Fruit fly (Drosophila melanogaster) whole organism, embryonic: Measurements from ENCODE around the gene CG15506.

Experiments used
- CG10979 ChIP-seq: fragments of 200-800 bp; sonication (Bioruptor generic); optimal IDR thresholded peaks from 2 replicates; lab custom pipeline; 2018; ENCODE audit warnings: missing biosample characterization, mild to moderate bottlenecking, missing genetic modification characterization, moderate library complexity
- CG11504 ChIP-seq: fragments of 200-800 bp; sonication (Bioruptor generic); optimal IDR thresholded peaks from 3 replicates; lab custom pipeline; 2019; ENCODE audit warnings: missing biosample characterization, mild to moderate bottlenecking, missing genetic modification characterization, moderate library complexity
- CG12155 ChIP-seq: fragments of 200-800 bp; sonication (Bioruptor generic); optimal IDR thresholded peaks from 3 replicates; lab custom pipeline; 2016; ENCODE audit warnings: missing biosample characterization, missing genetic modification characterization
- CG13296 ChIP-seq: fragments of 200-800 bp; sonication (Bioruptor generic); optimal IDR thresholded peaks from 3 replicates; lab custom pipeline; 2018; ENCODE audit warnings: missing biosample characterization, mild to moderate bottlenecking, missing genetic modification characterization
- CG1602 ChIP-seq: fragments of 200-800 bp; sonication (Bioruptor generic); optimal IDR thresholded peaks from 3 replicates; lab custom pipeline; 2016; ENCODE audit warnings: missing biosample characterization, missing genetic modification characterization
- CG1647 ChIP-seq: fragments of 200-800 bp; sonication (Bioruptor generic); optimal IDR thresholded peaks from 3 replicates; lab custom pipeline; 2016; ENCODE audit warnings: missing biosample characterization, missing genetic modification characterization
- CG17359 ChIP-seq: fragments of 200-800 bp; sonication (Bioruptor generic); optimal IDR thresholded peaks from 3 replicates; lab custom pipeline; 2018; ENCODE audit warnings: missing biosample characterization, mild to moderate bottlenecking, missing genetic modification characterization, moderate library complexity
- CG2120 ChIP-seq: fragments of 200-800 bp; sonication (Bioruptor generic); optimal IDR thresholded peaks from 3 replicates; lab custom pipeline; 2016; ENCODE audit warnings: missing biosample characterization, missing genetic modification characterization
- CG31224 ChIP-seq: fragments of 200-800 bp; sonication (Bioruptor generic); IDR thresholded peaks from 2 replicates; pipeline ENCODE4 v1.3.6; 2022; ENCODE audit warnings: missing biosample characterization, missing genetic modification characterization
- CG31441 ChIP-seq: fragments of 200-800 bp; sonication (Bioruptor generic); IDR thresholded peaks from 2 replicates; pipeline ENCODE4 v1.3.6; 2022; ENCODE audit warnings: missing biosample characterization, missing genetic modification characterization
- CG3838 ChIP-seq: fragments of 200-800 bp; sonication (Bioruptor generic); optimal IDR thresholded peaks from 3 replicates; lab custom pipeline; 2016; ENCODE audit warnings: missing biosample characterization, missing genetic modification characterization
- CG6813 ChIP-seq: fragments of 200-800 bp; sonication (Bioruptor generic); optimal IDR thresholded peaks from 2 replicates; lab custom pipeline; 2017; ENCODE audit warnings: missing biosample characterization, missing genetic modification characterization, mild to moderate bottlenecking, moderate library complexity, missing genetic modification reagents
- CG7357 ChIP-seq: fragments of 200-800 bp; sonication (Bioruptor generic); IDR thresholded peaks from 3 replicates; pipeline ENCODE4 v1.3.6; 2022; ENCODE audit warnings: missing biosample characterization, missing genetic modification characterization
- CG8281 ChIP-seq: fragments of 200-800 bp; sonication (Bioruptor generic); optimal IDR thresholded peaks from 2 replicates; lab custom pipeline; 2018; ENCODE audit warnings: missing biosample characterization, mild to moderate bottlenecking, missing genetic modification characterization, moderate library complexity
- CG8388 ChIP-seq: fragments of 200-800 bp; sonication (Bioruptor generic); optimal IDR thresholded peaks from 2 replicates; lab custom pipeline; 2019; ENCODE audit warnings: missing biosample characterization, mild to moderate bottlenecking, missing genetic modification characterization, moderate library complexity
- CG8924 ChIP-seq: fragments of 200-800 bp; optimal IDR thresholded peaks from 3 replicates; lab custom pipeline; 2019; ENCODE audit warnings: missing biosample characterization, mild to moderate bottlenecking, missing genetic modification characterization, moderate library complexity
- CG9797 ChIP-seq: fragments of 200-800 bp; sonication (Bioruptor generic); optimal IDR thresholded peaks from 3 replicates; lab custom pipeline; 2018; ENCODE audit warnings: missing biosample characterization, mild to moderate bottlenecking, missing genetic modification characterization
- CG9932 ChIP-seq: fragments of 200-800 bp; sonication (Bioruptor generic); IDR thresholded peaks from 2 replicates; pipeline ENCODE4 v1.3.6; 2022; ENCODE audit warnings: missing biosample characterization, missing genetic modification characterization
- Chrac-16 ChIP-seq: fragments of 200-800 bp; sonication (Bioruptor generic); optimal IDR thresholded peaks from 3 replicates; lab custom pipeline; 2016; ENCODE audit warnings: missing biosample characterization, missing genetic modification characterization
- CoRest ChIP-seq: fragments of 200-800 bp; sonication (Bioruptor generic); optimal IDR thresholded peaks from 3 replicates; lab custom pipeline; 2018; ENCODE audit warnings: missing biosample characterization, mild to moderate bottlenecking, missing genetic modification characterization, moderate library complexity
- D19A ChIP-seq: fragments of 200-800 bp; optimal IDR thresholded peaks from 3 replicates; lab custom pipeline; 2019; ENCODE audit warnings: missing biosample characterization, mild to moderate bottlenecking, missing genetic modification characterization, moderate library complexity
- Fer3 ChIP-seq: fragments of 200-800 bp; sonication (Bioruptor generic); optimal IDR thresholded peaks from 2 replicates; lab custom pipeline; 2018; ENCODE audit warnings: missing biosample characterization, mild to moderate bottlenecking, missing genetic modification characterization, moderate library complexity
- HLHmδ ChIP-seq: fragments of 200-800 bp; sonication (Bioruptor generic); optimal IDR thresholded peaks from 2 replicates; lab custom pipeline; 2018; ENCODE audit warnings: missing biosample characterization, mild to moderate bottlenecking, missing genetic modification characterization, moderate library complexity
- HmgD ChIP-seq: fragments of 200-800 bp; sonication (Bioruptor generic); optimal IDR thresholded peaks from 3 replicates; lab custom pipeline; 2016; ENCODE audit warnings: missing biosample characterization, missing genetic modification characterization
- Mes4 ChIP-seq: fragments of 200-800 bp; sonication (Bioruptor generic); optimal IDR thresholded peaks from 2 replicates; lab custom pipeline; 2016; ENCODE audit warnings: missing biosample characterization, missing genetic modification characterization
- NC2β ChIP-seq: fragments of 200-800 bp; sonication (Bioruptor generic); optimal IDR thresholded peaks from 2 replicates; lab custom pipeline; 2016; ENCODE audit warnings: missing biosample characterization, missing genetic modification characterization
- Nf-YB ChIP-seq: fragments of 200-800 bp; sonication (Bioruptor generic); optimal IDR thresholded peaks from 3 replicates; lab custom pipeline; 2019; ENCODE audit warnings: missing biosample characterization, mild to moderate bottlenecking, missing genetic modification characterization, moderate library complexity
- Nf-YC ChIP-seq: fragments of 200-800 bp; optimal IDR thresholded peaks from 3 replicates; lab custom pipeline; 2019; ENCODE audit warnings: missing biosample characterization, mild to moderate bottlenecking, missing genetic modification characterization, moderate library complexity
- NfI ChIP-seq: fragments of 200-800 bp; sonication (Bioruptor generic); optimal IDR thresholded peaks from 3 replicates; lab custom pipeline; 2018; ENCODE audit warnings: missing biosample characterization, mild to moderate bottlenecking, missing genetic modification characterization, moderate library complexity
- PHDP ChIP-seq: fragments of 200-800 bp; sonication (Bioruptor generic); optimal IDR thresholded peaks from 3 replicates; lab custom pipeline; 2018; ENCODE audit warnings: missing biosample characterization, mild to moderate bottlenecking, missing genetic modification characterization, moderate library complexity
- Six4 ChIP-seq: fragments of 200-800 bp; sonication (Bioruptor generic); optimal IDR thresholded peaks from 2 replicates; lab custom pipeline; 2016; ENCODE audit warnings: missing biosample characterization, missing genetic modification characterization
- Sry-δ ChIP-seq: fragments of 200-800 bp; sonication (Bioruptor generic); optimal IDR thresholded peaks from 2 replicates; lab custom pipeline; 2016; ENCODE audit warnings: missing biosample characterization, missing genetic modification characterization
- Trl ChIP-seq, 3 experiments: fragments of >200 bp in 2 of 3; fragments of 200-800 bp in 1 of 3; sonication (Bioruptor generic) in 1 of 3; optimal IDR thresholded peaks; 2 replicates in 1 of 3; 3 replicates in 2 of 3; lab custom pipeline; 2016 to 2017; ENCODE audit warnings: missing biosample characterization in 1 of 3, missing genetic modification characterization in 1 of 3
- chinmo ChIP-seq: fragments of 200-800 bp; sonication (Bioruptor generic); IDR thresholded peaks from 4 replicates; pipeline ENCODE4 v1.3.6; 2022; ENCODE audit warnings: missing biosample characterization, missing genetic modification characterization; ENCODE audit not compliant: partially characterized antibody
- chm ChIP-seq: fragments of 200-800 bp; sonication (Bioruptor generic); IDR thresholded peaks from 2 replicates; pipeline ENCODE4 v1.3.6; 2022; ENCODE audit warnings: missing biosample characterization, missing genetic modification characterization
- ci ChIP-seq: fragments of 200-800 bp; sonication (Bioruptor generic); IDR thresholded peaks from 3 replicates; pipeline ENCODE4 v1.3.6; 2022; ENCODE audit warnings: missing biosample characterization, missing genetic modification characterization
- crol ChIP-seq: fragments of 200-800 bp; sonication (Bioruptor generic); IDR thresholded peaks from 2 replicates; pipeline ENCODE4 v1.3.6; 2022; ENCODE audit warnings: missing biosample characterization, missing genetic modification characterization
- fu2 ChIP-seq: fragments of 200-800 bp; sonication (Bioruptor generic); optimal IDR thresholded peaks from 2 replicates; lab custom pipeline; 2016; ENCODE audit warnings: missing biosample characterization, missing genetic modification characterization
- gsb-n ChIP-seq: fragments of 200-800 bp; sonication (Bioruptor generic); optimal IDR thresholded peaks from 3 replicates; lab custom pipeline; 2018; ENCODE audit warnings: missing biosample characterization, mild to moderate bottlenecking, missing genetic modification characterization
- lbe ChIP-seq: fragments of 200-800 bp; sonication (Bioruptor generic); optimal IDR thresholded peaks from 2 replicates; lab custom pipeline; 2016; ENCODE audit warnings: missing biosample characterization, mild to moderate bottlenecking, missing genetic modification characterization
- lola ChIP-seq, 3 experiments: fragments of >200 bp in 2 of 3; fragments of 200-800 bp in 1 of 3; sonication (Bioruptor generic) in 1 of 3; optimal IDR thresholded peaks; 2 replicates each; lab custom pipeline; 2017 to 2019; ENCODE audit warnings: missing biosample characterization in 3 of 3, missing genetic modification characterization in 3 of 3, mild to moderate bottlenecking in 1 of 3, moderate library complexity in 1 of 3
- mam ChIP-seq: fragments of 200-800 bp; sonication (Bioruptor generic); optimal IDR thresholded peaks from 3 replicates; lab custom pipeline; 2016; ENCODE audit warnings: missing biosample characterization, missing genetic modification characterization
- otp ChIP-seq: fragments of 200-800 bp; sonication (Bioruptor generic); IDR thresholded peaks from 3 replicates; pipeline ENCODE4, ENCODE4 v1.3.6; 2022; ENCODE audit warnings: missing biosample characterization, missing genetic modification characterization
- pfk ChIP-seq: fragments of 200-800 bp; sonication (Bioruptor generic); optimal IDR thresholded peaks from 2 replicates; lab custom pipeline; 2018; ENCODE audit warnings: missing biosample characterization, mild to moderate bottlenecking, missing genetic modification characterization, moderate library complexity
- phol ChIP-seq: fragments of 200-800 bp; sonication (Bioruptor generic); optimal IDR thresholded peaks from 3 replicates; lab custom pipeline; 2018; ENCODE audit warnings: missing biosample characterization, mild to moderate bottlenecking, missing genetic modification characterization, moderate library complexity
- pzg ChIP-seq: fragments of 200-800 bp; sonication (Bioruptor generic); optimal IDR thresholded peaks from 3 replicates; lab custom pipeline; 2018; ENCODE audit warnings: missing biosample characterization, mild to moderate bottlenecking, missing genetic modification characterization, moderate library complexity
- sens ChIP-seq: fragments of 200-800 bp; sonication (Bioruptor generic); peaks from one replicate; lab custom pipeline; 2016; ENCODE audit warnings: missing biosample characterization, missing genetic modification characterization
- sug ChIP-seq: fragments of 200-800 bp; optimal IDR thresholded peaks from 2 replicates; lab custom pipeline; 2019; ENCODE audit warnings: missing biosample characterization, mild to moderate bottlenecking, missing genetic modification characterization, moderate library complexity
- ttk ChIP-seq: fragments of 200-800 bp; sonication (Bioruptor generic); IDR thresholded peaks from 2 replicates; pipeline ENCODE4 v2.1.2; 2022; ENCODE audit warnings: missing biosample characterization, missing genetic modification characterization
- wdn ChIP-seq: fragments of 200-800 bp; sonication (Bioruptor generic); IDR thresholded peaks from 2 replicates; pipeline ENCODE4 v1.3.6; 2022; ENCODE audit warnings: missing biosample characterization, missing genetic modification characterization

Gene CG15506

dm6 chr3R:29689833-29690538 lies 28.5 kb upstream of the CG15506 start:
- TF ChIP-seq CG9797 (GFP tag; lab: Kevin White, UChicago) (no peak), mam (no peak), phol (tag; lab: Kevin White, UChicago) (peak; percentile 17), Six4 (no peak), chm (GFP tag; lab: Robert Waterston, UW) (0 out of 2 replicates have a peak, but pooled peaks have one; percentile 19), Nf-YC (tag; lab: Kevin White, UChicago) (peak; percentile 71), crol (peak; percentile 96), CG11504 (tag; lab: Kevin White, UChicago) (peak; percentile 16), Trl (optimal IDR thresholded peaks at IDR 0.05; lab: Kevin White, UChicago) (peak in 1 of 2 experiments; percentile 1), Trl (GFP tag; optimal IDR thresholded peaks at IDR 0.05; lab: Kevin White, UChicago) (no peak), PHDP (no peak), CG1647 (GFP tag; lab: Kevin White, UChicago) (no peak), Nf-YB (GFP tag; lab: Kevin White, UChicago) (peak; percentile 57), lbe (no peak), Fer3 (tag; lab: Kevin White, UChicago) (no peak), Sry-δ (GFP tag; lab: Kevin White, UChicago) (no peak), CG6813 (GFP tag; lab: Kevin White, UChicago) (no peak), CG1602 (no peak), pfk (GFP tag; lab: Kevin White, UChicago) (no peak), D19A (tag; lab: Kevin White, UChicago) (peak; percentile 93), ttk (peak; percentile 49; the same call in 1 of the 2 replicates), ci (peak; percentile 17; the same call in 1 of the 3 replicates), CG9932 (GFP tag; lab: Robert Waterston, UW) (0 out of 2 replicates have a peak, but pooled peaks have one; percentile 10), otp (no peak), chinmo (GFP tag; lab: Robert Waterston, UW) (0 out of 4 replicates have a peak, but pooled peaks have one; percentile 56), CG3838 (GFP tag; lab: Kevin White, UChicago) (no peak), sens (peak; percentile 79), sug (tag; lab: Kevin White, UChicago) (no peak), wdn (GFP tag; lab: Robert Waterston, UW) (no peak), pzg (GFP tag; lab: Kevin White, UChicago) (no peak), HmgD (GFP tag; lab: Kevin White, UChicago) (no peak), CG12155 (GFP tag; lab: Kevin White, UChicago) (no peak), CG10979 (tag; lab: Kevin White, UChicago) (peak; percentile 2)

- TF ChIP-seq CG31441 (GFP tag; lab: Robert Waterston, UW) (peak; percentile 52; the same call in 1 of the 2 replicates), CG8388 (GFP tag; lab: Kevin White, UChicago) (peak; percentile 49), CG7357 (GFP tag; lab: Robert Waterston, UW) (0 out of 3 replicates have a peak, but pooled peaks have one; percentile 18), CG13296 (GFP tag; lab: Kevin White, UChicago) (no peak), gsb-n (peak; percentile 53), CG11504 (tag; lab: Kevin White, UChicago) (peak; percentile 71), CG8924 (tag; lab: Kevin White, UChicago) (peak; percentile 37), NfI (GFP tag; lab: Kevin White, UChicago) (peak; percentile 7), Mes4 (GFP tag; lab: Kevin White, UChicago) (no peak), HLHmδ (GFP tag; lab: Kevin White, UChicago) (no peak), CG8281 (tag; lab: Kevin White, UChicago) (peak; percentile 32), CG2120 (GFP tag; lab: Kevin White, UChicago) (peak; percentile 0), Chrac-16 (GFP tag; lab: Kevin White, UChicago) (peak; percentile 0), CoRest (peak; percentile 48), CG31224 (GFP tag; lab: Robert Waterston, UW) (no peak), fu2 (GFP tag; lab: Kevin White, UChicago) (no peak), NC2β (GFP tag; lab: Kevin White, UChicago) (peak; percentile 6), CG17359 (peak; percentile 61), lola (GFP tag; optimal IDR thresholded peaks at IDR 0.05; lab: Kevin White, UChicago) (peak in 1 of 3 experiments; percentile 56)
These were observed 28.0 kb upstream of the CG15506 start for dm6 chr3R:29690539-29690852.
